Fruit fly (Drosophila melanogaster): ENCODE data around the gene Rtc1.

DNA sequence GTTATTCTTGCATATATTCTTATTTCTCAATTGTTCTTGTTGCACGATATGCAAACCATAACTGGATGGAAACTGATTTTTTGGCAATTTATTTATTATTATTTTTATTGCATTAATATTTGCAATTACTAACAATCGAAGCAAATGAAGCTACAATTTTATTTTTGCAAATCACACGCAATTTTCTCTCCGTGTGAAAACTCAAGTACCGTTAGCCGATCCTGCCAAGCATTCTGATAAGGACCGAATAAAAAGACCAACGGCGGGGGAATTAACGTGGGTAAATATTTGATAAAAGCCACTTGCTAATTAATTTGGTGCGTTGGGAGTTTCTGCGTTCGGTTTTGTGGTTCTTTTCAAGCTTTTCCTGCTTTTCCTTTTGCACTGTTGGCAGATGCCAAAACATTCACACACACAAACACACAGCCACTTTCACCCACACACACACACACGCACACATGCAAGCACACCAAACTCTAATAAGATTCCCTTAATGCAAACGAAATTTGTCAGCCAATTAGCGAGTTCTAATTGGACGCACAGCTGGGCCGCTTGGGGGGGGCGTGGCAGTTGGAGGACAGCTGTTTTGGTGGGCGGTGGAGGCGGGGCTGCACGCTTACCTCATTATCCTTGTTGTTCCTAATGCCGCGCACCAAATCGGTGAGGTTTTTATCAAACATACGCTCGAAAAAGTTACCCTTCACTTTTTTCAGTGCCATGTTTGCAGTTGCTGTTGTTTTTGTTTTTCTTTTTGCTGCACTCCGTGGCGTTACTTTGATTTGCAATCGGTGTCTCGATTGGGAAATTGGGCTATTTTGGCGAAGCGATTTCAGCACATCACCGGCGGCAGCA lies 21.4 kb upstream of the Rtc1 start:
- TF ChIP-seq psq (optimal IDR thresholded peaks at IDR 0.05): no peak
- TF ChIP-seq Myc (optimal IDR thresholded peaks at IDR 0.05): no peak

Measured in Kc167 (cell line).